Fruit fly (Drosophila melanogaster): ENCODE data around the gene CG10949.

Gene CG10949

dm6 chr2L:20417597-20418286 is 1.0 kb upstream of the CG10949 start (continued):
- TF ChIP-seq Tbp (GFP tag; optimal IDR thresholded peaks at IDR 0.05) (no peak), CG7786 (GFP tag; optimal IDR thresholded peaks at IDR 0.05) (no peak), nom (GFP tag; optimal IDR thresholded peaks at IDR 0.05) (no peak), CG33213 (GFP tag; optimal IDR thresholded peaks at IDR 0.05) (no peak), hth (optimal IDR thresholded peaks at IDR 0.05) (no peak), Max (GFP tag; optimal IDR thresholded peaks at IDR 0.05) (no peak), CG10209 (GFP tag; optimal IDR thresholded peaks at IDR 0.05) (no peak), CG3995 (GFP tag; optimal IDR thresholded peaks at IDR 0.05) (no peak), CG9817 (tag; optimal IDR thresholded peaks at IDR 0.05) (no peak), so (GFP tag; IDR thresholded peaks at IDR 0.05) (no peak), otp (GFP tag; IDR thresholded peaks at IDR 0.05) (no peak), dysf (GFP tag; IDR thresholded peaks at IDR 0.05) (peak; percentile 21; the same call in 1 of the 3 replicates), CG4707 (GFP tag; optimal IDR thresholded peaks at IDR 0.05) (no peak), C15 (GFP tag; IDR thresholded peaks at IDR 0.05) (no peak), trem (tag; optimal IDR thresholded peaks at IDR 0.05) (no peak), Sox100B (GFP tag; optimal IDR thresholded peaks at IDR 0.05) (peak; percentile 22), CG12942 (GFP tag; optimal IDR thresholded peaks at IDR 0.05) (no peak), Oli (tag; optimal IDR thresholded peaks at IDR 0.05) (no peak), onecut (GFP tag; IDR thresholded peaks at IDR 0.05) (no peak), unc-4 (GFP tag; IDR thresholded peaks at IDR 0.05; ENCODE audit: partially characterized antibody) (no peak), HLH54F (GFP tag; optimal IDR thresholded peaks at IDR 0.05) (peak; percentile 16), Dek (tag; optimal IDR thresholded peaks at IDR 0.05) (peak; percentile 32), bsh (GFP tag; optimal IDR thresholded peaks at IDR 0.05) (peak in 1 of 2 experiments; percentile 2), Nf-YA (GFP tag; IDR thresholded peaks at IDR 0.05) (no peak), Pdp1 (GFP tag; optimal IDR thresholded peaks at IDR 0.05) (peak in 1 of 2 experiments; percentile 35), Dref (GFP tag; IDR thresholded peaks at IDR 0.05) (peak; percentile 30; the same call in 1 of the 2 replicates), CG32767 (GFP tag; IDR thresholded peaks at IDR 0.05) (no peak), Hand (GFP tag; optimal IDR thresholded peaks at IDR 0.05) (no peak), Taf1 (GFP tag; IDR thresholded peaks at IDR 0.05) (no peak), CG8478 (optimal IDR thresholded peaks at IDR 0.05) (no peak), CG7357 (GFP tag; IDR thresholded peaks at IDR 0.05) (no peak), maf-S (GFP tag; optimal IDR thresholded peaks at IDR 0.05) (no peak), E2f2 (GFP tag; IDR thresholded peaks at IDR 0.05) (no peak), CG11247 (GFP tag; IDR thresholded peaks at IDR 0.05) (peak; percentile 44), CG7271 (tag; optimal IDR thresholded peaks at IDR 0.05) (no peak), CG13894 (tag; optimal IDR thresholded peaks at IDR 0.05) (no peak), CG17612 (GFP tag; IDR thresholded peaks at IDR 0.05) (no peak), CG30020 (tag; optimal IDR thresholded peaks at IDR 0.05) (no peak), CG6683 (GFP tag; optimal IDR thresholded peaks at IDR 0.05) (no peak), ato (GFP tag; IDR thresholded peaks at IDR 0.05; ENCODE audit: partially characterized antibody) (no peak), CG5180 (GFP tag; optimal IDR thresholded peaks at IDR 0.05) (no peak), HmgZ (tag; optimal IDR thresholded peaks at IDR 0.05) (no peak), CG14710 (tag; optimal IDR thresholded peaks at IDR 0.05) (no peak), tin (GFP tag; optimal IDR thresholded peaks at IDR 0.05) (no peak), Doc2 (GFP tag; IDR thresholded peaks at IDR 0.05) (no peak), Kr (GFP tag; optimal IDR thresholded peaks at IDR 0.05) (no peak), CG2202 (tag; optimal IDR thresholded peaks at IDR 0.05) (no peak), ab (GFP tag; optimal IDR thresholded peaks at IDR 0.05) (no peak), ind (GFP tag; optimal IDR thresholded peaks at IDR 0.05) (no peak), CG6654 (GFP tag; optimal IDR thresholded peaks at IDR 0.05) (no peak), her (GFP tag; optimal IDR thresholded peaks at IDR 0.05) (no peak)
